Fruit fly (Drosophila melanogaster): Measurements from ENCODE around the gene PDZ-GEF.

PDZ-GEF gene

dm6 chr2L:6323536-6324385 lies at the start of gene PDZ-GEF (continued):
- TF ChIP-seq CG12744 (GFP tag; optimal IDR thresholded peaks at IDR 0.05) (no peak), CG11398 (GFP tag; optimal IDR thresholded peaks at IDR 0.05) (no peak), CG14667 (GFP tag; IDR thresholded peaks at IDR 0.05) (no peak), pum (GFP tag; optimal IDR thresholded peaks at IDR 0.05) (peak; percentile 37), H15 (GFP tag; IDR thresholded peaks at IDR 0.05) (peak; percentile 69; the same call in 2 of the 3 replicates), MESR4 (GFP tag; optimal IDR thresholded peaks at IDR 0.05) (peak; percentile 87), Deaf1 (tag; optimal IDR thresholded peaks at IDR 0.05) (peak; percentile 17), Six4 (GFP tag; optimal IDR thresholded peaks at IDR 0.05) (peak; percentile 4), CG4360 (GFP tag; IDR thresholded peaks at IDR 0.05) (no peak), CG2678 (tag; optimal IDR thresholded peaks at IDR 0.05) (no peak), fru (optimal IDR thresholded peaks at IDR 0.05) (no peak), CG10979 (tag; optimal IDR thresholded peaks at IDR 0.05) (peak; percentile 79), Neu2 (GFP tag; optimal IDR thresholded peaks at IDR 0.05; ENCODE audit: borderline replicate concordance) (no peak), so (GFP tag; IDR thresholded peaks at IDR 0.05) (0 out of 3 replicates have a peak, but pooled peaks have one; percentile 41), btn (GFP tag; optimal IDR thresholded peaks at IDR 0.05) (peak; percentile 30), CG10565 (GFP tag; optimal IDR thresholded peaks at IDR 0.05) (no peak), exex (tag; optimal IDR thresholded peaks at IDR 0.05) (no peak), Ada2b (GFP tag; IDR thresholded peaks at IDR 0.05) (no peak; the same call in 1 of the 2 replicates), sens (GFP tag) (peak; percentile 91), CG18262 (tag; optimal IDR thresholded peaks at IDR 0.05) (peak; percentile 50), ems (GFP tag; optimal IDR thresholded peaks at IDR 0.05) (no peak), Sry-β (GFP tag; optimal IDR thresholded peaks at IDR 0.05) (no peak), CG32767 (GFP tag; IDR thresholded peaks at IDR 0.05) (peak; percentile 54; the same call in 1 of the 2 replicates), CG12071 (GFP tag; optimal IDR thresholded peaks at IDR 0.05) (no peak), Sin3A (optimal IDR thresholded peaks at IDR 0.05) (peak; percentile 41), Aef1 (GFP tag; IDR thresholded peaks at IDR 0.05) (no peak), HLHmδ (GFP tag; optimal IDR thresholded peaks at IDR 0.05) (no peak), CoRest (tag; optimal IDR thresholded peaks at IDR 0.05) (no peak), CG7556 (GFP tag; optimal IDR thresholded peaks at IDR 0.05) (no peak), luna (GFP tag; optimal IDR thresholded peaks at IDR 0.05) (no peak), CG31441 (GFP tag; IDR thresholded peaks at IDR 0.05) (no peak; the same call in 1 of the 2 replicates), TFAM (GFP tag; optimal IDR thresholded peaks at IDR 0.05) (no peak), pan (optimal IDR thresholded peaks at IDR 0.05) (no peak), pan (GFP tag; optimal IDR thresholded peaks at IDR 0.05 in 1 of 2, IDR thresholded peaks at IDR 0.05 in 1 of 2) (peak in 1 of 2 experiments; percentile 47), CG7372 (GFP tag; IDR thresholded peaks at IDR 0.05) (no peak; the same call in 1 of the 2 replicates), Spps (tag; optimal IDR thresholded peaks at IDR 0.05) (no peak), CG11456 (GFP tag; IDR thresholded peaks at IDR 0.05) (peak; percentile 90), al (GFP tag; IDR thresholded peaks at IDR 0.05) (no peak), Mes4 (GFP tag; optimal IDR thresholded peaks at IDR 0.05) (peak; percentile 35), Dad (GFP tag; optimal IDR thresholded peaks at IDR 0.05) (no peak), CG14441 (GFP tag; IDR thresholded peaks at IDR 0.05) (peak; percentile 53), lbe (GFP tag; optimal IDR thresholded peaks at IDR 0.05) (no peak), cwo (GFP tag; optimal IDR thresholded peaks at IDR 0.05) (no peak), CG4617 (GFP tag; optimal IDR thresholded peaks at IDR 0.05; ENCODE audit: borderline replicate concordance) (peak; percentile 93), hb (GFP tag; IDR thresholded peaks at IDR 0.05; ENCODE audit: partially characterized antibody) (no peak), Dp (GFP tag; optimal IDR thresholded peaks at IDR 0.05) (peak; percentile 68), lmd (GFP tag; IDR thresholded peaks at IDR 0.05) (peak; percentile 16; the same call in 1 of the 2 replicates), CG5180 (GFP tag; optimal IDR thresholded peaks at IDR 0.05) (no peak), CG11560 (tag; IDR thresholded peaks at IDR 0.05) (no peak), dysf (GFP tag; IDR thresholded peaks at IDR 0.05) (peak; percentile 54; the same call in 2 of the 3 replicates)

All from whole organism, embryonic.